Worm (Caenorhabditis elegans) whole organism, L3 larva: ENCODE data around the gene R09E10.6.

Experiments used
- ama-1 ChIP-seq: fragments of 150-350 bp; optimal IDR thresholded peaks from 2 replicates; lab custom pipeline; 2018
- ceh-82 ChIP-seq: fragments of 150-350 bp; optimal IDR thresholded peaks from 2 replicates; lab custom pipeline; 2014; ENCODE audit warnings: missing biosample characterization, missing genetic modification characterization
- elt-3 ChIP-seq, 3 experiments: fragments of 150-350 bp in 1 of 3; sonication (generic microtip) in 2 of 3; optimal IDR thresholded peaks; 2 replicates in 2 of 3; 4 replicates in 1 of 3; lab custom pipeline; 2014 to 2017; ENCODE audit warnings: missing biosample characterization in 3 of 3, missing genetic modification characterization in 3 of 3
- fkh-10 ChIP-seq: sonication (generic microtip); optimal IDR thresholded peaks from 2 replicates; lab custom pipeline; 2017; ENCODE audit warnings: missing biosample characterization, missing genetic modification reagents, missing genetic modification characterization
- nhr-23 ChIP-seq: fragments of 150-350 bp; optimal IDR thresholded peaks from 2 replicates; lab custom pipeline; 2014; ENCODE audit warnings: missing biosample characterization, missing genetic modification reagents, missing genetic modification characterization
- nhr-25 ChIP-seq: sonication (generic microtip); optimal IDR thresholded peaks from 2 replicates; lab custom pipeline; 2017; ENCODE audit warnings: missing biosample characterization, missing genetic modification characterization
- nhr-28 ChIP-seq: fragments of 150-350 bp; optimal IDR thresholded peaks from 2 replicates; lab custom pipeline; 2014; ENCODE audit warnings: missing biosample characterization, missing genetic modification characterization
- nhr-67 ChIP-seq: fragments of 150-350 bp; optimal IDR thresholded peaks from 2 replicates; lab custom pipeline; 2014; ENCODE audit warnings: missing biosample characterization, missing genetic modification characterization
- pqm-1 ChIP-seq: fragments of 150-350 bp; optimal IDR thresholded peaks from 2 replicates; lab custom pipeline; 2017; ENCODE audit warnings: missing biosample characterization, missing genetic modification characterization, inconsistent platforms
- unc-62 ChIP-seq: fragments of 150-350 bp; sonication (generic microtip); optimal IDR thresholded peaks from 4 replicates; lab custom pipeline; 2014; ENCODE audit warnings: missing biosample characterization, missing genetic modification reagents, missing genetic modification characterization
- ztf-11 ChIP-seq: fragments of 150-350 bp; optimal IDR thresholded peaks from 2 replicates; lab custom pipeline; 2014; ENCODE audit warnings: missing biosample characterization, missing genetic modification characterization
- ztf-4 ChIP-seq: fragments of 150-350 bp; optimal IDR thresholded peaks from 2 replicates; lab custom pipeline; 2014; ENCODE audit warnings: missing biosample characterization, missing genetic modification characterization

- no peak for TF ChIP-seq nhr-28 (tag; lab: Kevin White, UChicago)
- no peak for TF ChIP-seq nhr-67 (tag; lab: Kevin White, UChicago)
- TF ChIP-seq ztf-4 (tag; lab: Kevin White, UChicago): no peak
- no peak for TF ChIP-seq nhr-23
- TF ChIP-seq ztf-11 (tag; lab: Kevin White, UChicago): no peak
- peak; percentile 6 for TF ChIP-seq unc-62
- TF ChIP-seq pqm-1 (tag; lab: Kevin White, UChicago): no peak
- peak; percentile 42 for TF ChIP-seq fkh-10 (GFP tag; lab: Kevin White, UChicago)
- peak; percentile 64 for TF ChIP-seq ama-1 (lab: Kevin White, UChicago)
- no peak for TF ChIP-seq elt-3 (tag; optimal IDR thresholded peaks at IDR 0.05; lab: Kevin White, UChicago)
- no peak for TF ChIP-seq nhr-25 (tag; lab: Kevin White, UChicago)
- no peak for TF ChIP-seq ceh-82
Observed at ce11 chrIV:10341618-10342360, 47.9 kb upstream of the R09E10.6 start.
